Worm (Caenorhabditis elegans): ENCODE results near the gene sdz-32.
"Not testable (repeated sequence)": the region's sequence is repeated elsewhere in the genome, so short reads cannot be mapped to it uniquely, and the experiment has no call there.

sdz-32 gene

DNA sequence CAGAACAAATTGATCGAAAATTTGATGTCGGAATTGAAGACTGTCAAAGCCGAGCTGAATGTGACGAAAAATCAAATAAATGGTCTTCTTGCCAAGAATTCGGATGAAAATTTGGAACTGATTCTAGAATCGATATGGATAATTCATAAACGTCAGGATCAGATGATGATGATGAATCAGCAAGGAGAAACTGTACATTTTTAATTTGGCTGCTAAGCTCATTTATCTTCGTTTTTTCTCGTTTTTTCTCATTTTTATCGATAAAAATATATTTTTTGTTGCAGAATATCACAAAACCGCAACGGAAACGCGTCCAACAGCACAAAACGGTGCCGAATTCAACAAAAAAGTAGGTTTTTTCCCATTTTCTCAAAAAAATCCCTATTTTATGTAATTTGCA is 24.3 kb upstream of the sdz-32 start, which contains the start of gene C16C8.14:
Gene C16C8.14, plus strand, starts transcription at position 301 of the 400 bp plus-strand sequence.
- not testable (repeated sequence) for TF ChIP-seq attf-6 (GFP tag; IDR thresholded peaks at IDR 0.05); F49E8.2 (tag; optimal IDR thresholded peaks at IDR 0.05; ENCODE audit: insufficient read depth); ceh-58 (GFP tag; IDR thresholded peaks at IDR 0.05)

DNA sequence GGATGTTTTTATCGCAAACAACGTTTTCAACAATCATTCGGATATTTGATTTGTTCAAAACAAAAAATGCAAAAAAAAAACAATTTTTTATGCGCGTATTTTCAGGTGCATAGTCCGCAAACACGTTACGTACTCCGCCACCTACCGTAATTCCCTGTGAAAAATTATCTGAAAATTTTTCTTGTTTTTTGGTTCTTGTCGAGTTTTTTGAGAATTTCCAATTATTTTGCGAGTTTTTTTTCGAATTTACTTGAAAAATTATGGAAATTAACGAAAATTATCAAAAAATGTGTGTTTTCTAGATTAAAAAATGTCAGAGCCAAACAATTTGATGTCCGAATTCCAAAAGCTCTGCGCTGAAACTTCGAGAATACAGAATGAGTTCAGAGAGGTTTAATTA is 21.4 kb upstream of the sdz-32 start, which contains the start of gene C16C8.12:
Gene C16C8.12, plus strand, starts transcription at position 301 of the 400 bp plus-strand sequence.
- peak; percentile 72 for TF ChIP-seq lsl-1 (GFP tag; optimal IDR thresholded peaks at IDR 0.05)
- TF ChIP-seq D2030.7 (GFP tag; IDR thresholded peaks at IDR 0.05) = peak; percentile 18; the same call in 1 of the 2 replicates
- TF ChIP-seq Y95B8A.8 (GFP tag; IDR thresholded peaks at IDR 0.05) = no peak

ce11 chrII:3453521-3453920 is 20.3 kb upstream of the sdz-32 start, which contains the start of gene C16C8.11:
C16C8.11 (plus strand) TSS chrII:3453708.
- peak; percentile 51; the same call in 1 of the 2 replicates for TF ChIP-seq madf-6 (GFP tag; IDR thresholded peaks at IDR 0.05)
- TF ChIP-seq F33H1.4 (GFP tag; IDR thresholded peaks at IDR 0.05) = 0 out of 2 replicates have a peak, but pooled peaks have one; percentile 25
- no peak for TF ChIP-seq Y53G8AR.9 (GFP tag; conservative IDR thresholded peaks at IDR 0.05)
- TF ChIP-seq ztf-6 (GFP tag; IDR thresholded peaks at IDR 0.05) = no peak
- no peak for TF ChIP-seq nfyb-1 (GFP tag; IDR thresholded peaks at IDR 0.05)
- peak; percentile 20 for TF ChIP-seq athp-1 (tag; optimal IDR thresholded peaks at IDR 0.05)
- peak; percentile 7 for TF ChIP-seq xnd-1 (tag; optimal IDR thresholded peaks at IDR 0.05)
- TF ChIP-seq ccch-3 (GFP tag; optimal IDR thresholded peaks at IDR 0.05) = no peak
- peak; percentile 80 for TF ChIP-seq lsl-1 (GFP tag; optimal IDR thresholded peaks at IDR 0.05)
- no peak for TF ChIP-seq F57C9.4 (tag; optimal IDR thresholded peaks at IDR 0.05)
- no peak for TF ChIP-seq efl-1 (GFP tag; optimal IDR thresholded peaks at IDR 0.05)
- TF ChIP-seq Y95B8A.8 (GFP tag; IDR thresholded peaks at IDR 0.05) = no peak

DNA sequence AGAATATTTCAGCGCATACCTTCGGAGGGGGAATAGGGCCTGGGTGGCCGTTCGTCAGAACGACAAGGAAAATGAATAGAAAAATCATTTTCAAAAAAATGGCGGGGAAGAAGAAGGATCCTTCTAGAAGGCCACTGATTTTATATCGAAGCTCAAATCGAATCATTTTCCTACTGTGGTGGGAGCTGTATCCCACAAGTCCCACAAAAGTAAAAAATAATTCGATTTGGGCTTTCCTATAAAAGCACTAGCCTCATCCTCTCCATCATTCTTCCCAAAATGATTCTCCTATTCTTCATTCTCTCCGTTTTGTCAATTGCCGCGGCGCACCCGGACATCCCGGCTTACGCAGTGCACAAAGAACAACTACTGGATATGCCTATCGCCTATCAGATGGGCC is 15.6 kb upstream of the sdz-32 start, which contains the start of the genes C16C8.26 and C16C8.19:
Gene C16C8.26, minus strand, starts transcription at position 101 of the 400 bp plus-strand sequence.
Gene C16C8.19, plus strand, starts transcription at position 279 of the 400 bp plus-strand sequence.
- TF ChIP-seq ekl-4 (GFP tag; IDR thresholded peaks at IDR 0.05) (no peak), bed-2 (GFP tag; IDR thresholded peaks at IDR 0.05) (no peak), ceh-27 (GFP tag; optimal IDR thresholded peaks at IDR 0.05) (no peak), Y79H2A.3 (GFP tag; conservative IDR thresholded peaks at IDR 0.05) (no peak), B0261.1 (tag; optimal IDR thresholded peaks at IDR 0.05) (no peak)

DNA sequence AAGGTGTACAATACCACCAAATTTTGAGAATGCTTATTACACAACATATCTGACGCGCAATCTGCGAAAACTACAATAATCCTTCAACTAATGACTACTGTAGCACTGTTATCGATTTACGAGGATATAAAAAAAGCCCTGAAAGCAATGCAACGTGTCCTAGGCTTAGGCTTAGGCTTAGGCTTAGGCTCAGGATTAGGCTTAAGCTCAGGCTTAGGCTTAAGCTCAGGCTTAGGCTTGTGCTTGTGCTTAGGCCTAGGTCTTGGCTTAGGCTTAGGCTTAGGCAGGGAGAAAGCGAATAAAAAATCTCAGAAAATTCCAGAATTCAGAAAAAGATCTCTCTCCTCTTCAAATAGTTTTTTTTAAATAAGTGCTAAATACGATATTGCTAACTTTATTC is 14.6 kb upstream of the sdz-32 start:
- TF ChIP-seq chd-7 (tag; optimal IDR thresholded peaks at IDR 0.05) (no peak), hmg-1.2 (GFP tag; IDR thresholded peaks at IDR 0.05) (no peak), K11D2.4 (GFP tag; IDR thresholded peaks at IDR 0.05) (no peak), ZK185.1 (tag; optimal IDR thresholded peaks at IDR 0.05; ENCODE audit: poor library complexity, severe bottlenecking) (no peak), snpc-1.3 (tag; optimal IDR thresholded peaks at IDR 0.05; ENCODE audit: insufficient read depth) (no peak), B0261.1 (tag; optimal IDR thresholded peaks at IDR 0.05) (no peak), ceh-40 (GFP tag; IDR thresholded peaks at IDR 0.05) (no peak), nhr-179 (tag; optimal IDR thresholded peaks at IDR 0.05) (no peak), F49E8.2 (tag; optimal IDR thresholded peaks at IDR 0.05; ENCODE audit: insufficient read depth) (no peak), hmg-20 (GFP tag; IDR thresholded peaks at IDR 0.05) (no peak), B0336.3 (GFP tag; IDR thresholded peaks at IDR 0.05) (no peak)
